Worm (Caenorhabditis elegans): ENCODE data around the gene nep-26.
A peak's percentile ranks its signal among the peaks of the same experiment; 100 is the strongest.

nep-26 gene

DNA sequence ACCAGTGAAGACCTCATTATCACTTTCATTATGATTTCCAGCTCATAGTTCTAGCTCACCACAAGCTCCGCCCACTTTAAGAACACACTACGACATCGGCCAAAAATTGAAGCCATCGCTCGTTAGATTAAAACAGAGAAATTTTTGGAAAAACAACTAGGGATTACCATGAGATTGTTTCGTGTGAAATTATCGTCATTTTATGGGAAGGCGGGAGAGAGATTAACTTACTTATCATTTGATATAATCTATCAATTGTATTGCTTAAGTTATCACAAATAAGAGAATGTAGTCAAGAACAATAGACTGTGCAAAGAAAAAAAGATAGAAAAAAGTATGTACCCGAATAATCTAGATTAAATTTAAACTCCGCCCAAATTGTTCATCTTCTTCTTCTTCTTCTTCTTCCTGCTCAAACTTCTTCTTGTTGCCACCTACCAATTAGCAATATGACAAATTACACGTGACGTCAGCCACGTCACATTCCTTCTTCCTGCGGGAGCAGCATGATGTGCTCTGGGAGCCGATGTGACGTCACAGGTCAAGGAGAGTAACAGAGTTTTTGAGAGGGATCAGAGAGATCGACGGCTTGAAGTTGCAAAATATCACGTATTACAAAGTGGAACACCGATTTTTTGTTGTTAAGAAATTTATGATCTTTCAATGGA lies at the start of gene nep-26:
TSS of gene nep-26 (minus strand) at position 51 of the 668 bp plus-strand sequence.
- no peak for TF ChIP-seq ceh-9 (tag; optimal IDR thresholded peaks at IDR 0.05)
- peak; percentile 36 for TF ChIP-seq egl-5 (tag; optimal IDR thresholded peaks at IDR 0.05)
- peak; percentile 42 for TF ChIP-seq lin-39 (tag; optimal IDR thresholded peaks at IDR 0.05)
- TF ChIP-seq ceh-82 (tag; optimal IDR thresholded peaks at IDR 0.05): no peak
- TF ChIP-seq nfya-1 (tag; optimal IDR thresholded peaks at IDR 0.05; ENCODE audit: insufficient read depth): peak; percentile 60

DNA sequence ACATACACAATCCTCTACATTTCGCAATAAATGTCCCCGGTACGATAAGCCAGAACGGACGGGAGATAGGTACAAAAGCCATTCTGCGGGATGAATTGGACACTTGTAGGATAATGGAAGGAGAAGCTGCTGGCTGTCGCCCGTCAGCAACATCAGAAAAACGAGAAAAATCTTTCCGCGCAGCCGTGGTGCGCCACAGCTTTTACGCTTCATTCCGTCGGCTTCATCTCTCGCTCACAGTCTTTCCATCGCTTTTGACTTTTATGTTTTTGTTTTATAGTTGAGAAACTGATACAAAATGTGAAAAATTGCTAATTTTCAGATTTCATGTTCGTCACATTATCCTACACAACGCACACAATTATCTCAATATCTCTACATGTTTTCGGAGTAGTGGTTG lies 46.1 kb upstream of the nep-26 start, which contains the start of gene C07E3.10:
TSS of gene C07E3.10 (plus strand) at position 301 of the 400 bp plus-strand sequence.
- TF ChIP-seq lin-15B (tag; optimal IDR thresholded peaks at IDR 0.05): no peak
- no peak for TF ChIP-seq unc-39 (tag; optimal IDR thresholded peaks at IDR 0.05)
- no peak for TF ChIP-seq lsy-12 (tag; optimal IDR thresholded peaks at IDR 0.05)
- no peak for TF ChIP-seq daf-12 (tag; optimal IDR thresholded peaks at IDR 0.05)
- no peak for TF ChIP-seq ama-1 (optimal IDR thresholded peaks at IDR 0.05)
- TF ChIP-seq nhr-77 (tag; optimal IDR thresholded peaks at IDR 0.05): no peak
- no peak for TF ChIP-seq aly-2 (tag; optimal IDR thresholded peaks at IDR 0.05)
- no peak for TF ChIP-seq ceh-28 (tag; optimal IDR thresholded peaks at IDR 0.05)
- no peak for TF ChIP-seq nhr-237 (tag; optimal IDR thresholded peaks at IDR 0.05)
- TF ChIP-seq ceh-9 (tag; optimal IDR thresholded peaks at IDR 0.05): no peak
- no peak for TF ChIP-seq ZK546.5 (tag; optimal IDR thresholded peaks at IDR 0.05)
- TF ChIP-seq nfya-1 (tag; optimal IDR thresholded peaks at IDR 0.05; ENCODE audit: insufficient read depth): no peak
- TF ChIP-seq ztf-4 (tag; optimal IDR thresholded peaks at IDR 0.05): no peak

DNA sequence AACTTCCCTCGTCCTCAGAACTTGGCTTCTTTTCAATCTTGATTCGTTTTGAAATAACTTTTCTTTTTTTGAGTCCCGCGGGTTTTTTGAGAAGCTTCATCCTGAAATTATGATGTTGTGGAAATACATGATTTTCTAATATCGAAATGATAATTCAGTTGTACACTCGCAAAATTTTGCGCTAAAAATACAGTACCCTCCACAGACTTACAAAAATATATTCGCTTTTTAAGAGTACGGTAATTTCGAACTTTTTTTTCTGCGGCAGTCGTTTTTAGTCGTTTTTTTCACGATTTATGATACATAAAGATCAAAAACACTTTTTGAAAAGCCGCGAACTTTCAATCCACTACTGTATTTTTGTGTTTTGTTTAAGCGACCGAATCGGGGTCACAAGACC lies 45.1 kb upstream of the nep-26 start, which contains the start of gene pro-2:
TSS of gene pro-2 (minus strand) at position 101 of the 400 bp plus-strand sequence.
- TF ChIP-seq unc-39 (tag; optimal IDR thresholded peaks at IDR 0.05) (no peak), aly-2 (tag; optimal IDR thresholded peaks at IDR 0.05) (no peak), unc-62 (GFP tag; optimal IDR thresholded peaks at IDR 0.05) (no peak), pha-4 (tag; optimal IDR thresholded peaks at IDR 0.05) (no peak), ceh-82 (tag; optimal IDR thresholded peaks at IDR 0.05) (no peak), nhr-12 (tag; optimal IDR thresholded peaks at IDR 0.05) (no peak), ama-1 (optimal IDR thresholded peaks at IDR 0.05) (no peak), lsy-12 (tag; optimal IDR thresholded peaks at IDR 0.05) (no peak), nhr-43 (tag; optimal IDR thresholded peaks at IDR 0.05; ENCODE audit: poor library complexity, severe bottlenecking) (no peak), nhr-77 (tag; optimal IDR thresholded peaks at IDR 0.05) (no peak), elt-3 (tag; optimal IDR thresholded peaks at IDR 0.05) (no peak), daf-12 (tag; optimal IDR thresholded peaks at IDR 0.05) (no peak)

DNA sequence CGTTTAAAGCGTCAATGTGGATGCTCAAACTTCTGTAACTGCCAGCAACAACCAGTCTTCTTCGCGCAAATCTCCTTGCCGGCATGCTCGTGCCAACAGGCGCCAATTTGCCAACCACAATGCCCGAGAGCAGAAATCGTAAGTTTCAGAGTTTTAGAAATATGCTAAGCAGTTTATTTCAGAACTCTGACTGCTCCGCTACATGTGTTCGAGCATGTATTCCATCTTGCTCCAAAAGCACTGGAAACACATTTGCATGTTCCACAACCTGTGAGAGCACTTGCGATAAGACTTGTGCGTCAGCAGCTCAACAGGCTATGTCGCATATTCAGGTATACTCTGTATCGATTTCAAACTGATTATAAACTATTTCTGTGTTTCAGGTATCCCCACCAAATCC lies 29.8 kb upstream of the nep-26 start:
- no peak for TF ChIP-seq nhr-237 (tag; optimal IDR thresholded peaks at IDR 0.05)
- TF ChIP-seq nhr-23 (tag; optimal IDR thresholded peaks at IDR 0.05): no peak
- no peak for TF ChIP-seq eor-1 (tag; optimal IDR thresholded peaks at IDR 0.05)
- no peak for TF ChIP-seq lin-15B (tag; optimal IDR thresholded peaks at IDR 0.05)
- TF ChIP-seq snpc-4 (tag; optimal IDR thresholded peaks at IDR 0.05): no peak
- TF ChIP-seq ama-1 (optimal IDR thresholded peaks at IDR 0.05): no peak
- TF ChIP-seq nhr-67 (tag; optimal IDR thresholded peaks at IDR 0.05): no peak
- TF ChIP-seq fkh-2 (tag; optimal IDR thresholded peaks at IDR 0.05): no peak
- TF ChIP-seq pha-4 (tag; optimal IDR thresholded peaks at IDR 0.05): no peak
- no peak for TF ChIP-seq ceh-82 (tag; optimal IDR thresholded peaks at IDR 0.05)
- no peak for TF ChIP-seq aly-2 (tag; optimal IDR thresholded peaks at IDR 0.05)
- TF ChIP-seq unc-39 (tag; optimal IDR thresholded peaks at IDR 0.05): no peak
- no peak for TF ChIP-seq nhr-77 (tag; optimal IDR thresholded peaks at IDR 0.05)
- no peak for TF ChIP-seq elt-2 (tag; optimal IDR thresholded peaks at IDR 0.05)
- TF ChIP-seq mml-1 (tag; optimal IDR thresholded peaks at IDR 0.05): no peak
- no peak for TF ChIP-seq nhr-28 (tag; optimal IDR thresholded peaks at IDR 0.05)
- no peak for TF ChIP-seq nhr-11 (tag; optimal IDR thresholded peaks at IDR 0.05)

DNA sequence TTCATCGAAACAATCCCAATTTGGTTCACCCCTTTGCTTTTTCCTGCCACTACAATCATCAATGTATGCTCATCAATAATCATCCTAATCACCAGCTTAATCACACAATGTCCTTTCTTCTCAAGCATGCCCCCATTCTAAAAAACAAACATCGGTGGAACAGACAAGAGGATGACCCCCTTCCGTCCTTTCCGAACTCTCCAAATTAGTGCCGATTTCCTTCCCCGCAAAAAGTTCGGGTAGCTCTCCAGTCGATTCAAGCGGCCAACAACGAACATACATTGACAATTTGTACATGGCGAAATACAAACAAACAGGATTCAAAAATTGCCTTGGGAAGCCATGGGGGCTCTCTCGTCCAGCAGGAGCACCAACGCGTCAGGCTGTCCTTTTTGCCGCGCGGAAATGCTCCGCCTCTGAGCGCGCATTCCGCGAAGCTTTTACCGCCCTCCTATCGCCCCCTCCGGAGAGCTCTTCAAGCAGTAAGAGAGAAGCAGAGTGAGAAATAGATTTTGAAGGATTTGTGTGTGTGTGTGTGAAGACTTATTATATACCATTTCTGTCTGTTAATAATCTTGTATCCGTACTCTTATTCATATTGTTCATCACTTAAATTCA lies 25.8 kb upstream of the nep-26 start, which contains the start of gene appg-1:
TSS of gene appg-1 (plus strand) at position 427 of the 618 bp plus-strand sequence.
- TF ChIP-seq egl-5 (tag; optimal IDR thresholded peaks at IDR 0.05): no peak
- TF ChIP-seq nhr-12 (tag; optimal IDR thresholded peaks at IDR 0.05): no peak
- no peak for TF ChIP-seq ztf-11 (tag; optimal IDR thresholded peaks at IDR 0.05)
- no peak for TF ChIP-seq elt-1 (tag; optimal IDR thresholded peaks at IDR 0.05)
- no peak for TF ChIP-seq ama-1 (optimal IDR thresholded peaks at IDR 0.05)
- no peak for TF ChIP-seq jun-1 (tag; optimal IDR thresholded peaks at IDR 0.05)
- TF ChIP-seq lin-39 (tag; optimal IDR thresholded peaks at IDR 0.05): no peak
- TF ChIP-seq elt-3 (tag; optimal IDR thresholded peaks at IDR 0.05): no peak
- TF ChIP-seq ceh-82 (tag; optimal IDR thresholded peaks at IDR 0.05): no peak
- TF ChIP-seq ceh-16 (tag; optimal IDR thresholded peaks at IDR 0.05): no peak
- no peak for TF ChIP-seq nhr-67 (tag; optimal IDR thresholded peaks at IDR 0.05)
- TF ChIP-seq nfya-1 (tag; optimal IDR thresholded peaks at IDR 0.05; ENCODE audit: insufficient read depth): no peak
- no peak for TF ChIP-seq zag-1 (tag; optimal IDR thresholded peaks at IDR 0.05)

All from whole organism, L3 larva.